Fruit fly (Drosophila melanogaster): ENCODE data around the gene Rpp20.

DNA sequence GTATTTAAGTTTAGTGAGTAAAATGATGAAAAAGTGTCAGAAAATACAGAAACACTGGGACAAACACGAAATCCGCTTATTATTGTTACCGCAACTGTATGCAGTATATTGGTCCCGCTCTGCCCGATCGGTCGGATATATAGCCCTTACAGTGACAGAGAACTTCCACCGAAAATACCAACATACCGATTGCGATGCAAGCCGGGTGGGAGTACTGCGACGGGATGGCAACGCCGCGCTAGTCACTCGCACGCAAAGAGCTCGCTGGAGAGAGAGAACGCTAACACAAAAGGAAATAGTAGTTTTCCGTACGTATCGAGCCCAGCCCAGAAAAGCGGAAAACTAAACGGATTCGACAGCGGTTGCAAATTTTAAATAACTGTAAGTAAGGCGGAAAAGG, 47.4 kb upstream of the Rpp20 start, which contains the start of gene Cdc42:
- no peak for TF ChIP-seq Lpt (GFP tag; optimal IDR thresholded peaks at IDR 0.05)
- no peak for TF ChIP-seq eg (GFP tag; IDR thresholded peaks at IDR 0.05)
- TF ChIP-seq fd85E (GFP tag; optimal IDR thresholded peaks at IDR 0.05), result no peak
- no peak for TF ChIP-seq spab (GFP tag; optimal IDR thresholded peaks at IDR 0.05)
- TF ChIP-seq vri (GFP tag; optimal IDR thresholded peaks at IDR 0.05), result no peak

All from whole organism, prepupa.